Fruit fly (Drosophila melanogaster) whole organism, prepupa: Measurements from ENCODE around the gene Sema5c.
A peak's percentile ranks its signal among the peaks of the same experiment; 100 is the strongest.

Experiments used
- Blimp-1 ChIP-seq: fragments of 200-800 bp; sonication (Bioruptor generic); optimal IDR thresholded peaks from 3 replicates; lab custom pipeline; 2017; ENCODE audit warnings: missing biosample characterization, missing genetic modification characterization, mild to moderate bottlenecking, moderate library complexity, missing genetic modification reagents
- CG10631 ChIP-seq: fragments of 200-800 bp; sonication (Bioruptor generic); optimal IDR thresholded peaks from 2 replicates; lab custom pipeline; 2016; ENCODE audit warnings: missing biosample characterization, missing genetic modification characterization
- CG11294 ChIP-seq: fragments of 200-800 bp; sonication (Bioruptor generic); IDR thresholded peaks from 2 replicates; pipeline ENCODE4 v1.3.6; 2022; ENCODE audit warnings: missing biosample characterization, missing genetic modification characterization
- CG11902 ChIP-seq: fragments of 200-800 bp; sonication (Bioruptor generic); optimal IDR thresholded peaks from 3 replicates; lab custom pipeline; 2016; ENCODE audit warnings: missing biosample characterization, missing genetic modification characterization
- CG15336 ChIP-seq: fragments of 200-800 bp; sonication (Bioruptor generic); IDR thresholded peaks from 2 replicates; pipeline ENCODE4 v1.3.6; 2022; ENCODE audit warnings: missing biosample characterization, missing genetic modification characterization
- CG32006 ChIP-seq: fragments of 200-800 bp; sonication (Bioruptor generic); optimal IDR thresholded peaks from 3 replicates; lab custom pipeline; 2017; ENCODE audit warnings: missing biosample characterization, mild to moderate bottlenecking, missing genetic modification characterization
- CG34406 ChIP-seq: fragments of 200-800 bp; sonication (Bioruptor generic); optimal IDR thresholded peaks from 3 replicates; lab custom pipeline; 2016; ENCODE audit warnings: missing biosample characterization, missing genetic modification characterization
- CG3919 ChIP-seq: fragments of 200-800 bp; sonication (Bioruptor generic); optimal IDR thresholded peaks from 3 replicates; lab custom pipeline; 2016; ENCODE audit warnings: missing biosample characterization, missing genetic modification characterization
- CG4318 ChIP-seq: fragments of 200-800 bp; sonication (Bioruptor generic); optimal IDR thresholded peaks from 3 replicates; lab custom pipeline; 2017; ENCODE audit warnings: missing biosample characterization, mild to moderate bottlenecking, missing genetic modification characterization
- CG6163 ChIP-seq: fragments of 200-800 bp; sonication (Bioruptor generic); IDR thresholded peaks from 3 replicates; pipeline ENCODE4 v1.3.6; 2022; ENCODE audit warnings: missing biosample characterization, missing genetic modification characterization
- CG6276 ChIP-seq: fragments of 200-800 bp; sonication (Bioruptor generic); optimal IDR thresholded peaks from 2 replicates; lab custom pipeline; 2017; ENCODE audit warnings: missing biosample characterization, mild to moderate bottlenecking, missing genetic modification characterization
- CG6792 ChIP-seq: fragments of 200-800 bp; sonication (Bioruptor generic); optimal IDR thresholded peaks from 3 replicates; lab custom pipeline; 2016; ENCODE audit warnings: missing biosample characterization, missing genetic modification characterization
- CG6808 ChIP-seq: fragments of 200-800 bp; sonication (Bioruptor generic); optimal IDR thresholded peaks from 3 replicates; lab custom pipeline; 2017; ENCODE audit warnings: missing biosample characterization, missing genetic modification characterization, mild to moderate bottlenecking, moderate library complexity, missing genetic modification reagents
- CG6854 ChIP-seq: fragments of 200-800 bp; sonication (Bioruptor generic); optimal IDR thresholded peaks from 2 replicates; lab custom pipeline; 2017; ENCODE audit warnings: missing biosample characterization, mild to moderate bottlenecking, missing genetic modification characterization
- CG7368 ChIP-seq: fragments of 200-800 bp; sonication (Bioruptor generic); optimal IDR thresholded peaks from 3 replicates; lab custom pipeline; 2016; ENCODE audit warnings: missing biosample characterization, missing genetic modification characterization
- CG8119 ChIP-seq: fragments of 200-800 bp; sonication (Bioruptor generic); IDR thresholded peaks from 3 replicates; pipeline ENCODE4 v1.3.6; 2022; ENCODE audit warnings: missing biosample characterization, missing genetic modification characterization
- CG8319 ChIP-seq: fragments of 200-800 bp; sonication (Bioruptor generic); optimal IDR thresholded peaks from 3 replicates; lab custom pipeline; 2016; ENCODE audit warnings: missing biosample characterization, missing genetic modification characterization
- CG8632 ChIP-seq: fragments of 200-800 bp; sonication (Bioruptor generic); optimal IDR thresholded peaks from 3 replicates; lab custom pipeline; 2016; ENCODE audit warnings: missing biosample characterization, missing genetic modification characterization
- CG9139 ChIP-seq: fragments of 200-800 bp; sonication (Bioruptor generic); optimal IDR thresholded peaks from 3 replicates; lab custom pipeline; 2017; ENCODE audit warnings: missing biosample characterization, mild to moderate bottlenecking, missing genetic modification characterization
- Eip75B ChIP-seq: fragments of 200-800 bp; sonication (Bioruptor generic); optimal IDR thresholded peaks from 3 replicates; lab custom pipeline; 2016; ENCODE audit warnings: missing biosample characterization, missing genetic modification characterization
- Eip78C ChIP-seq: fragments of 200-800 bp; sonication (Bioruptor generic); peaks from one replicate; lab custom pipeline; 2016; ENCODE audit warnings: missing biosample characterization, missing genetic modification characterization
- Ets21C ChIP-seq: fragments of 200-800 bp; sonication (Bioruptor generic); optimal IDR thresholded peaks from 3 replicates; lab custom pipeline; 2016; ENCODE audit warnings: missing biosample characterization, missing genetic modification characterization
- Ets96B ChIP-seq: fragments of 200-800 bp; optimal IDR thresholded peaks from 2 replicates; lab custom pipeline; 2019; ENCODE audit warnings: missing biosample characterization, mild to moderate bottlenecking, missing genetic modification characterization, moderate library complexity
- Gug ChIP-seq: fragments of 200-800 bp; sonication (Bioruptor generic); IDR thresholded peaks from 2 replicates; pipeline ENCODE4 v1.3.6; 2022; ENCODE audit warnings: missing biosample characterization, missing genetic modification characterization
- Hr38 ChIP-seq: sonication (Bioruptor generic); optimal IDR thresholded peaks from 2 replicates; lab custom pipeline; 2016; ENCODE audit warnings: missing biosample characterization, missing genetic modification characterization
- Hr39 ChIP-seq: fragments of 200-800 bp; sonication (Bioruptor generic); optimal IDR thresholded peaks from 2 replicates; lab custom pipeline; 2016; ENCODE audit warnings: missing biosample characterization, missing genetic modification characterization
- Hr4 ChIP-seq: fragments of 200-800 bp; sonication (Bioruptor generic); optimal IDR thresholded peaks from 3 replicates; lab custom pipeline; 2016; ENCODE audit warnings: missing biosample characterization, missing genetic modification characterization
- Lpt ChIP-seq: fragments of 200-800 bp; sonication (Bioruptor generic); optimal IDR thresholded peaks from 3 replicates; lab custom pipeline; 2016; ENCODE audit warnings: missing biosample characterization, missing genetic modification characterization
- Met ChIP-seq: fragments of 200-800 bp; sonication (Bioruptor generic); optimal IDR thresholded peaks from 3 replicates; lab custom pipeline; 2016; ENCODE audit warnings: missing biosample characterization, missing genetic modification characterization
- OdsH ChIP-seq: fragments of 200-800 bp; sonication (Bioruptor generic); optimal IDR thresholded peaks from 3 replicates; lab custom pipeline; 2016; ENCODE audit warnings: missing biosample characterization, missing genetic modification characterization
- Sox102F ChIP-seq: fragments of 200-800 bp; sonication (Bioruptor generic); optimal IDR thresholded peaks from 2 replicates; lab custom pipeline; 2016; ENCODE audit warnings: missing biosample characterization, mild to moderate bottlenecking, missing genetic modification characterization
- Sox15 ChIP-seq: fragments of 200-800 bp; sonication (Bioruptor generic); optimal IDR thresholded peaks from 3 replicates; lab custom pipeline; 2016; ENCODE audit warnings: missing biosample characterization, missing genetic modification characterization
- achi ChIP-seq: fragments of 200-800 bp; sonication (Bioruptor generic); optimal IDR thresholded peaks from 3 replicates; lab custom pipeline; 2016; ENCODE audit warnings: missing biosample characterization, missing genetic modification characterization
- acj6 ChIP-seq: fragments of 200-800 bp; sonication (Bioruptor generic); optimal IDR thresholded peaks from 3 replicates; lab custom pipeline; 2016; ENCODE audit warnings: missing biosample characterization, missing genetic modification characterization
- cyc ChIP-seq: fragments of 200-800 bp; sonication (Bioruptor generic); optimal IDR thresholded peaks from 3 replicates; lab custom pipeline; 2016; ENCODE audit warnings: missing biosample characterization, missing genetic modification characterization
- dac ChIP-seq: fragments of 200-800 bp; sonication (Bioruptor generic); optimal IDR thresholded peaks from 2 replicates; lab custom pipeline; 2017; ENCODE audit warnings: missing biosample characterization, mild to moderate bottlenecking, missing genetic modification characterization
- dsx ChIP-seq: fragments of 200-800 bp; optimal IDR thresholded peaks from 3 replicates; lab custom pipeline; 2019; ENCODE audit warnings: missing biosample characterization, mild to moderate bottlenecking, missing genetic modification characterization, moderate library complexity; ENCODE audit not compliant: poor library complexity, severe bottlenecking
- esn ChIP-seq: fragments of 200-800 bp; sonication (Bioruptor generic); optimal IDR thresholded peaks from 2 replicates; lab custom pipeline; 2016; ENCODE audit warnings: missing biosample characterization, mild to moderate bottlenecking, missing genetic modification characterization, moderate library complexity
- fd59A ChIP-seq: fragments of 200-800 bp; sonication (Bioruptor generic); optimal IDR thresholded peaks from 2 replicates; lab custom pipeline; 2017; ENCODE audit warnings: missing biosample characterization, mild to moderate bottlenecking, missing genetic modification characterization, missing genetic modification reagents
- fd85E ChIP-seq: fragments of 200-800 bp; sonication (Bioruptor generic); optimal IDR thresholded peaks from 3 replicates; lab custom pipeline; 2016; ENCODE audit warnings: missing biosample characterization, missing genetic modification characterization
- fkh ChIP-seq: fragments of 200-800 bp; sonication (Bioruptor generic); optimal IDR thresholded peaks from 3 replicates; lab custom pipeline; 2017; ENCODE audit warnings: missing biosample characterization, mild to moderate bottlenecking, missing genetic modification characterization, moderate library complexity
- lz ChIP-seq: fragments of 200-800 bp; sonication (Bioruptor generic); optimal IDR thresholded peaks from 3 replicates; lab custom pipeline; 2016; ENCODE audit warnings: missing biosample characterization, missing genetic modification characterization
- net ChIP-seq: fragments of 200-800 bp; sonication (Bioruptor generic); optimal IDR thresholded peaks from 3 replicates; lab custom pipeline; 2016; ENCODE audit warnings: missing biosample characterization, missing genetic modification characterization
- pdm3 ChIP-seq: fragments of 200-800 bp; sonication (Bioruptor generic); optimal IDR thresholded peaks from 3 replicates; lab custom pipeline; 2016; ENCODE audit warnings: missing biosample characterization, missing genetic modification characterization
- salr ChIP-seq, 2 experiments: fragments of 200-800 bp; sonication (Bioruptor generic); optimal IDR thresholded peaks; 3 replicates each; lab custom pipeline; 2016 to 2018; ENCODE audit warnings: missing biosample characterization in 2 of 2, missing genetic modification characterization in 2 of 2, mild to moderate bottlenecking in 1 of 2
- spab ChIP-seq: fragments of 200-800 bp; sonication (Bioruptor generic); optimal IDR thresholded peaks from 2 replicates; lab custom pipeline; 2017; ENCODE audit warnings: missing biosample characterization, mild to moderate bottlenecking, missing genetic modification characterization, missing genetic modification reagents
- ss ChIP-seq, 2 experiments: fragments of 200-800 bp; sonication (Bioruptor generic); optimal IDR thresholded peaks; 2 replicates in 1 of 2; 3 replicates in 1 of 2; lab custom pipeline; 2017 to 2018; ENCODE audit warnings: mild to moderate bottlenecking in 2 of 2, missing biosample characterization in 2 of 2, missing genetic modification characterization in 2 of 2, moderate library complexity in 1 of 2
- svp ChIP-seq: fragments of 200-800 bp; sonication (Bioruptor generic); peaks from one replicate; lab custom pipeline; 2016; ENCODE audit warnings: missing biosample characterization, missing genetic modification characterization
- topi ChIP-seq: fragments of 200-800 bp; sonication (Bioruptor generic); optimal IDR thresholded peaks from 3 replicates; lab custom pipeline; 2016; ENCODE audit warnings: missing biosample characterization, missing genetic modification characterization
- vri ChIP-seq: fragments of 200-800 bp; sonication (Bioruptor generic); optimal IDR thresholded peaks from 3 replicates; lab custom pipeline; 2016; ENCODE audit warnings: missing biosample characterization, mild to moderate bottlenecking, missing genetic modification characterization

Sema5c gene

DNA sequence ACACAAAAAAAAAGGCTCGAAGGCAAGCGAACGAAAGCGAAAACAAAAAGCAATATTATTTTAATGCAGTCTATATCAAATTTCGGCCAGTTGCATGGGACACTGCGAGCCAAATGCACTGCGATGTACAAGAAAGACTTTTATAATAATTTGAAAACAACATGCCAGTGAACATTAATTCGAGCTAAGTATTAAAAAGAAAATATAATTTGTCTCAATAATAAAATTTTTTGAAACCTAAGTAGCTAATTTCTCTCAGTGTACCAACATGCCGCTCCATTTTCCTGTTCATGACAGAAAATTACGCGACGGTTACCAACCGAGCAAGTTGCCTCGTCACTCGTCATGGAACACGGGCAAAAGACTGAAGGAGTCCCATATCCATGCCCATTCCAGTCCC lies 4.3 kb downstream of the Sema5c start (continued):
- TF ChIP-seq CG9139 (peak; percentile 54), vri (GFP tag; lab: Kevin White, UChicago) (peak; percentile 61), Met (peak; percentile 79), CG7368 (peak; percentile 74), CG11902 (peak; percentile 62), pdm3 (GFP tag; lab: Kevin White, UChicago) (peak; percentile 83), CG4318 (peak; percentile 59), Sox15 (GFP tag; lab: Kevin White, UChicago) (peak; percentile 54)

- no peak for TF ChIP-seq svp (GFP tag; lab: Kevin White, UChicago)
- TF ChIP-seq Ets96B (tag; lab: Kevin White, UChicago): no peak
- no peak for TF ChIP-seq CG34406 (GFP tag; lab: Kevin White, UChicago)
- TF ChIP-seq dac (GFP tag; lab: Kevin White, UChicago): no peak
- peak; percentile 28 for TF ChIP-seq CG6276 (GFP tag; lab: Kevin White, UChicago)
- TF ChIP-seq vri (GFP tag; lab: Kevin White, UChicago): no peak
- TF ChIP-seq Eip78C (GFP tag; lab: Kevin White, UChicago): peak; percentile 50
- TF ChIP-seq Eip75B (GFP tag; lab: Kevin White, UChicago): no peak
- no peak for TF ChIP-seq esn (GFP tag; lab: Kevin White, UChicago)
- no peak for TF ChIP-seq CG11294 (GFP tag; lab: Robert Waterston, UW)
- no peak for TF ChIP-seq CG8319 (GFP tag; lab: Kevin White, UChicago)
- no peak for TF ChIP-seq Hr38
- TF ChIP-seq spab (GFP tag; lab: Kevin White, UChicago): no peak
- no peak for TF ChIP-seq dsx (GFP tag; lab: Kevin White, UChicago)
- peak; percentile 64 for TF ChIP-seq Hr4 (GFP tag; lab: Kevin White, UChicago)
- no peak for TF ChIP-seq Hr39 (GFP tag; lab: Kevin White, UChicago)
- TF ChIP-seq fd59A: no peak
- TF ChIP-seq topi (GFP tag; lab: Kevin White, UChicago): no peak
- TF ChIP-seq Met: no peak
- TF ChIP-seq CG8119 (GFP tag; lab: Robert Waterston, UW): peak; percentile 66
- no peak for TF ChIP-seq CG3919
- TF ChIP-seq net (GFP tag; lab: Kevin White, UChicago): no peak
- TF ChIP-seq cyc: no peak
- no peak for TF ChIP-seq acj6
- no peak for TF ChIP-seq Sox102F (GFP tag; lab: Kevin White, UChicago)
- TF ChIP-seq CG6792 (GFP tag; lab: Kevin White, UChicago): no peak
- TF ChIP-seq CG10631 (GFP tag; lab: Kevin White, UChicago): no peak
- no peak for TF ChIP-seq CG6854 (GFP tag; lab: Kevin White, UChicago)
- no peak for TF ChIP-seq CG6808 (GFP tag; lab: Kevin White, UChicago)
- TF ChIP-seq CG11902: no peak
- TF ChIP-seq CG9139: no peak
- TF ChIP-seq pdm3 (GFP tag; lab: Kevin White, UChicago): peak; percentile 14
- peak; percentile 8 for TF ChIP-seq CG4318
- TF ChIP-seq lz (GFP tag; lab: Kevin White, UChicago): no peak
- TF ChIP-seq OdsH (GFP tag; lab: Kevin White, UChicago): peak; percentile 40
- TF ChIP-seq achi: peak; percentile 19
- TF ChIP-seq CG8632 (GFP tag; lab: Kevin White, UChicago): no peak
- TF ChIP-seq Blimp-1 (GFP tag; lab: Kevin White, UChicago): no peak
- no peak for TF ChIP-seq CG7368
- TF ChIP-seq CG15336: peak; percentile 64
- TF ChIP-seq Lpt (GFP tag; lab: Kevin White, UChicago): no peak
- TF ChIP-seq Sox15 (GFP tag; lab: Kevin White, UChicago): no peak
- no peak for TF ChIP-seq Gug (GFP tag; lab: Robert Waterston, UW)
- peak in 1 of 2 experiments; percentile 33 for TF ChIP-seq salr (GFP tag; optimal IDR thresholded peaks at IDR 0.05; lab: Kevin White, UChicago)
- no peak for TF ChIP-seq Ets21C (GFP tag; lab: Kevin White, UChicago)
- peak; percentile 61 for TF ChIP-seq CG32006 (GFP tag; lab: Kevin White, UChicago)
- no peak; the same call in 2 of the 3 replicates for TF ChIP-seq CG6163 (GFP tag; lab: Robert Waterston, UW)
- TF ChIP-seq fkh (GFP tag; lab: Kevin White, UChicago): no peak
- TF ChIP-seq fd85E (GFP tag; lab: Kevin White, UChicago): no peak
- TF ChIP-seq ss (GFP tag; optimal IDR thresholded peaks at IDR 0.05; lab: Kevin White, UChicago): no peak
These were observed 5.3 kb downstream of the Sema5c start for dm6 chr3L:12076312-12076711.
